Worm (Caenorhabditis elegans) whole organism, mixed stage, embryonic: ENCODE data around the gene wbp-2.

Source experiments
- blmp-1 ChIP-seq: fragments of 150-350 bp; optimal IDR thresholded peaks from 2 replicates; lab custom pipeline; 2014; ENCODE audit warnings: missing biosample characterization, missing genetic modification characterization
- elt-3 ChIP-seq: fragments of 150-350 bp; optimal IDR thresholded peaks from 2 replicates; lab custom pipeline; 2014; ENCODE audit warnings: missing biosample characterization, missing genetic modification characterization
- mab-5 ChIP-seq: fragments of 150-350 bp; optimal IDR thresholded peaks from 2 replicates; lab custom pipeline; 2014; ENCODE audit warnings: missing biosample characterization, missing genetic modification characterization
- nhr-12 ChIP-seq: fragments of 150-350 bp; optimal IDR thresholded peaks from 2 replicates; lab custom pipeline; 2014; ENCODE audit warnings: missing biosample characterization, missing genetic modification characterization
- nhr-237 ChIP-seq: fragments of 150-350 bp; optimal IDR thresholded peaks from 2 replicates; lab custom pipeline; 2014; ENCODE audit warnings: missing biosample characterization, missing genetic modification characterization
- pha-4 ChIP-seq: fragments of 150-350 bp; optimal IDR thresholded peaks from 2 replicates; lab custom pipeline; 2018; ENCODE audit warnings: missing biosample characterization, missing genetic modification reagents, missing genetic modification characterization
- snpc-4 ChIP-seq: fragments of 150-350 bp; optimal IDR thresholded peaks from 2 replicates; lab custom pipeline; 2014; ENCODE audit warnings: missing biosample characterization, missing genetic modification characterization
- unc-62 ChIP-seq: fragments of 150-350 bp; optimal IDR thresholded peaks from 2 replicates; lab custom pipeline; 2014; ENCODE audit warnings: missing biosample characterization, missing genetic modification reagents, missing genetic modification characterization
- zip-8 ChIP-seq: fragments of 150-350 bp; optimal IDR thresholded peaks from 2 replicates; lab custom pipeline; 2014; ENCODE audit warnings: missing biosample characterization, missing genetic modification characterization
- ztf-11 ChIP-seq: fragments of 150-350 bp; optimal IDR thresholded peaks from 2 replicates; lab custom pipeline; 2014; ENCODE audit warnings: missing biosample characterization, missing genetic modification characterization

ce11 chrII:9289127-9289526, 40.4 kb upstream of the wbp-2 start:
- no peak for TF ChIP-seq unc-62 (GFP tag; lab: Kevin White, UChicago)
- no peak for TF ChIP-seq pha-4 (tag; lab: Kevin White, UChicago)
- no peak for TF ChIP-seq nhr-237 (tag; lab: Kevin White, UChicago)
- TF ChIP-seq nhr-12 (tag; lab: Kevin White, UChicago) = no peak
- no peak for TF ChIP-seq elt-3 (tag; lab: Kevin White, UChicago)
- no peak for TF ChIP-seq snpc-4
- no peak for TF ChIP-seq mab-5 (tag; lab: Kevin White, UChicago)
- TF ChIP-seq ztf-11 (tag; lab: Kevin White, UChicago) = no peak
- TF ChIP-seq zip-8 = no peak
- no peak for TF ChIP-seq blmp-1 (tag; lab: Kevin White, UChicago)
